Worm (Caenorhabditis elegans) whole organism, midembryonic: ENCODE data around the gene Y43F8C.23.

ENCODE experiments used
- T22C8.4 ChIP-seq: fragments of 200-800 bp; sonication (Bioruptor generic); IDR thresholded peaks from 2 replicates; pipeline ENCODE4 v1.3.6; 2022; ENCODE audit warnings: missing genetic modification characterization, missing compliant biosample characterization
- ztf-29 ChIP-seq: fragments of 200-800 bp; sonication (Bioruptor generic); IDR thresholded peaks from 2 replicates; pipeline ENCODE4 v1.3.6; 2022; ENCODE audit warnings: missing genetic modification reagents, missing genetic modification characterization, missing compliant biosample characterization

DNA sequence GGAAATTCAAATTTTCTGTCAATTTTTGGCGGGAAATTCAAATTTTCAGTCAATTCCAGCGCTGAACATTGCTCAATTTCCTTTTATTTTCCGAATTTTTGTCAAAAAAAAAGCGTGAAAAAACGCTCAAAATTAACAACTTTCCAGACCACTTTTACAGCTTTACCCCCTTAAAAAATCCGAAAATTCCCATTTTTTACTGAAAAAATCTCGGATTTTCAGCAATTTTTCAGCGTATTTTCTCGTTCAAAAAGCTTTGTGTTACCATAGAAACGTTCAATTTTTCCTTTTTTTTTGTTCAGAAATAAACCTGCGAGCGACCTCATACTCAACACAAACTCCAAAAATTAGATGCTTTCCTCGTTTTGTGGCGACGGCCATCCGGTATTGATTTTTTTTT, 37.0 kb downstream of the Y43F8C.23 start, which contains the start of gene mrp-7:
- TF ChIP-seq ztf-29 (GFP tag; lab: Robert Waterston, UW) (no peak), T22C8.4 (GFP tag; lab: Robert Waterston, UW) (no peak)
